Fruit fly (Drosophila melanogaster) whole organism, embryonic: ENCODE data around the gene SkpC.

Source experiments
- Adf1 ChIP-seq: fragments of 200-800 bp; sonication (Bioruptor generic); IDR thresholded peaks from 2 replicates; pipeline ENCODE4 v1.3.6; 2022; ENCODE audit warnings: missing biosample characterization, missing genetic modification characterization
- CG4282 ChIP-seq: fragments of 200-800 bp; sonication (Bioruptor generic); optimal IDR thresholded peaks from 2 replicates; lab custom pipeline; 2016; ENCODE audit warnings: missing biosample characterization, missing genetic modification characterization
- emc ChIP-seq: fragments of 200-800 bp; sonication (Bioruptor generic); optimal IDR thresholded peaks from 2 replicates; lab custom pipeline; 2016; ENCODE audit warnings: missing biosample characterization, missing genetic modification characterization

DNA sequence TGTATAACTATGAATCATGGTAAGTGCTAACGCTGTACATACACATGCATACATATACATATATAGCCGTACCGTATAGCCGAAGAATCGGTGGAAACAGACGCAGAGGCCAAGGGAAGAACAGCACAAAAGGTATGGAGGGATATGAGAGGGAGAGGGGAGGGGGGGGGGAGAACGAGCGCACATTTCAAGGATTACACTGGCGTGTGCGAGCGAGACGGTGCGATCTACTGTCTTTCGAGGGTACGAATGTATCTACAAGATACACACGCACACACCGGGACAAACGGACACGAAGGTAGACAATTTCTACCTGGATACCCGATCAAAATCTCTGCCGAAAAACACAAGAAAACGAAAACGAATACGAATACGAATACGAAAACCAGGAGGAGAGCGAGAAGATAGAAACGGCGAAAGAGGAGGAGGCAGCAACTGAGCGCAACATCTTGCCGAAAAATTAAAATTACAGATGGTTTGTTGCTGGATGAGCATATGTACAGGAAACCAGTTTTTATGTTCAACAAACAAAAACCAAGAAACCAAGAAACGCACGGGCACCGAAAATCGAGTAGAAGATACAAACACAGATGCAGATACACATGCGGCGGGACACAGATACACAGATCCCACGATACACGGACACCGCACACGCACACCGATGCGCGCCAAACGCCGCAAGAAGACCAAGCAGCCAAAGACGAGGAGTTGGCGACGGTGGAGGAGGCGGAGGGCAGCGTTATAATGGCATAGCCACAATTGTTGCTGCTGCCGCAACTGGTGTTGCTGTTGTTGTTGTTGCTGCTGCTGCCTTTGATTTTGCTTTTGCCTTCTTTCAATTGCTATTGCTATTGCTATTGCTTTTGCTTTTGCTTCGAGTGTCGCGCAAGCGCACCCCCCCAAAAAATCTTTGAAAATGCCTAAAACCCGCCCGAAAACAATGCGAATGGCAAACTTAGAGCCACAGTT is 41.9 kb upstream of the SkpC start:
- TF ChIP-seq emc (GFP tag; lab: Kevin White, UChicago): no peak
- 0 out of 2 replicates have a peak, but pooled peaks have one; percentile 21 for TF ChIP-seq Adf1 (GFP tag; lab: Robert Waterston, UW)
- no peak for TF ChIP-seq CG4282 (GFP tag; lab: Kevin White, UChicago)
